Worm (Caenorhabditis elegans) whole organism, L2 larva: ENCODE results near the gene D1054.8.
A peak's percentile ranks its signal among the peaks of the same experiment; 100 is the strongest.

Experiments used
- F13H6.1 ChIP-seq: sonication (generic microtip); optimal IDR thresholded peaks from 2 replicates; lab custom pipeline; 2016; ENCODE audit warnings: missing genetic modification characterization, missing compliant biosample characterization
- R02D3.7 ChIP-seq: fragments of 150-350 bp; optimal IDR thresholded peaks from 2 replicates; lab custom pipeline; 2014; ENCODE audit warnings: missing biosample characterization, missing genetic modification characterization
- Y55F3AM.14 ChIP-seq: fragments of 200-800 bp; sonication (Bioruptor generic); optimal IDR thresholded peaks from 2 replicates; lab custom pipeline; 2018; ENCODE audit warnings: mild to moderate bottlenecking, missing genetic modification characterization, missing compliant biosample characterization
- alr-1 ChIP-seq: fragments of 150-350 bp; optimal IDR thresholded peaks from 2 replicates; lab custom pipeline; 2014; ENCODE audit warnings: missing biosample characterization, missing genetic modification characterization
- aly-2 ChIP-seq: fragments of 150-350 bp; optimal IDR thresholded peaks from 2 replicates; lab custom pipeline; 2014; ENCODE audit warnings: missing biosample characterization, missing genetic modification characterization
- ama-1 ChIP-seq: fragments of 150-350 bp; optimal IDR thresholded peaks from 2 replicates; lab custom pipeline; 2018; ENCODE audit warnings: inconsistent platforms
- blmp-1 ChIP-seq: sonication (generic microtip); optimal IDR thresholded peaks from 2 replicates; lab custom pipeline; 2017; ENCODE audit warnings: missing genetic modification characterization, mild to moderate bottlenecking, missing compliant biosample characterization, antibody characterized with exemption, moderate library complexity; ENCODE audit not compliant: insufficient read depth
- ceh-16 ChIP-seq: fragments of 150-350 bp; optimal IDR thresholded peaks from 2 replicates; lab custom pipeline; 2014; ENCODE audit warnings: missing biosample characterization, missing genetic modification characterization
- ceh-82 ChIP-seq: fragments of 150-350 bp; optimal IDR thresholded peaks from 2 replicates; lab custom pipeline; 2014; ENCODE audit warnings: missing biosample characterization, missing genetic modification characterization
- dmd-4 ChIP-seq: sonication (generic microtip); optimal IDR thresholded peaks from 2 replicates; lab custom pipeline; 2017; ENCODE audit warnings: missing biosample characterization, missing genetic modification characterization
- elt-1 ChIP-seq: fragments of 150-350 bp; optimal IDR thresholded peaks from 2 replicates; lab custom pipeline; 2014; ENCODE audit warnings: missing biosample characterization, missing genetic modification characterization
- elt-3 ChIP-seq: sonication (generic microtip); optimal IDR thresholded peaks from 2 replicates; lab custom pipeline; 2017; ENCODE audit warnings: missing biosample characterization, missing genetic modification characterization
- fos-1 ChIP-seq: fragments of 150-350 bp; optimal IDR thresholded peaks from 2 replicates; lab custom pipeline; 2014; ENCODE audit warnings: missing biosample characterization, missing genetic modification characterization
- lin-11 ChIP-seq: fragments of 150-350 bp; sonication (generic microtip); optimal IDR thresholded peaks from 2 replicates; lab custom pipeline; 2014; ENCODE audit warnings: missing biosample characterization, missing genetic modification characterization, inconsistent platforms, mixed read lengths
- lin-13 ChIP-seq: fragments of 150-350 bp; optimal IDR thresholded peaks from 2 replicates; lab custom pipeline; 2014; ENCODE audit warnings: missing biosample characterization, missing genetic modification reagents, missing genetic modification characterization
- lsy-2 ChIP-seq, 2 experiments: fragments of 150-350 bp in 1 of 2; sonication (generic microtip) in 1 of 2; optimal IDR thresholded peaks; 2 replicates each; lab custom pipeline; 2014 to 2017; ENCODE audit warnings: missing biosample characterization in 2 of 2, missing genetic modification characterization in 2 of 2
- mab-5 ChIP-seq: fragments of 150-350 bp; optimal IDR thresholded peaks from 2 replicates; lab custom pipeline; 2014; ENCODE audit warnings: missing biosample characterization, missing genetic modification characterization
- mdl-1 ChIP-seq, 2 experiments: fragments of 150-350 bp in 1 of 2; sonication (generic microtip) in 1 of 2; optimal IDR thresholded peaks; 2 replicates each; lab custom pipeline; 2017; ENCODE audit warnings: missing biosample characterization in 2 of 2, missing genetic modification characterization in 2 of 2
- nhr-10 ChIP-seq: sonication (generic microtip); optimal IDR thresholded peaks from 2 replicates; lab custom pipeline; 2017; ENCODE audit warnings: missing biosample characterization, missing genetic modification characterization
- nhr-11 ChIP-seq: fragments of 150-350 bp; optimal IDR thresholded peaks from 2 replicates; lab custom pipeline; 2014; ENCODE audit warnings: missing biosample characterization, missing genetic modification characterization
- nhr-129 ChIP-seq: fragments of 150-350 bp; optimal IDR thresholded peaks from 2 replicates; lab custom pipeline; 2014; ENCODE audit warnings: missing biosample characterization, missing genetic modification characterization
- nhr-21 ChIP-seq: fragments of 150-350 bp; optimal IDR thresholded peaks from 2 replicates; lab custom pipeline; 2014; ENCODE audit warnings: missing biosample characterization, missing genetic modification characterization
- nhr-23 ChIP-seq: fragments of 150-350 bp; optimal IDR thresholded peaks from 2 replicates; lab custom pipeline; 2014; ENCODE audit warnings: missing biosample characterization, missing genetic modification reagents, missing genetic modification characterization
- nhr-25 ChIP-seq: fragments of 150-350 bp; sonication (generic microtip); optimal IDR thresholded peaks from 3 replicates; lab custom pipeline; 2014; ENCODE audit warnings: missing biosample characterization, missing genetic modification characterization
- nhr-6 ChIP-seq: fragments of 150-350 bp; optimal IDR thresholded peaks from 2 replicates; lab custom pipeline; 2014; ENCODE audit warnings: missing biosample characterization, missing genetic modification characterization
- nhr-77 ChIP-seq: fragments of 150-350 bp; optimal IDR thresholded peaks from 2 replicates; lab custom pipeline; 2014; ENCODE audit warnings: missing biosample characterization, missing genetic modification characterization
- sem-4 ChIP-seq: fragments of 150-350 bp; optimal IDR thresholded peaks from 2 replicates; lab custom pipeline; 2014; ENCODE audit warnings: missing biosample characterization, missing genetic modification reagents, missing genetic modification characterization
- skn-1 ChIP-seq: sonication (generic microtip); optimal IDR thresholded peaks from 2 replicates; lab custom pipeline; 2017; ENCODE audit warnings: missing biosample characterization, missing genetic modification characterization
- sma-9 ChIP-seq, 2 experiments: fragments of 150-350 bp in 1 of 2; sonication (generic microtip) in 1 of 2; optimal IDR thresholded peaks; 2 replicates each; lab custom pipeline; 2014 to 2016; ENCODE audit warnings: missing genetic modification characterization in 2 of 2, mild to moderate bottlenecking in 1 of 2, missing biosample characterization in 1 of 2, missing compliant biosample characterization in 1 of 2, missing genetic modification reagents in 1 of 2, moderate library complexity in 1 of 2
- unc-39 ChIP-seq: fragments of 150-350 bp; optimal IDR thresholded peaks from 2 replicates; lab custom pipeline; 2014; ENCODE audit warnings: missing biosample characterization, missing genetic modification characterization
- unc-55 ChIP-seq: fragments of 150-350 bp; sonication (generic microtip); optimal IDR thresholded peaks from 3 replicates; lab custom pipeline; 2014; ENCODE audit warnings: missing biosample characterization, missing genetic modification reagents, missing genetic modification characterization
- unc-62 ChIP-seq: fragments of 150-350 bp; optimal IDR thresholded peaks from 2 replicates; lab custom pipeline; 2014; ENCODE audit warnings: missing biosample characterization, missing genetic modification reagents, missing genetic modification characterization
- zag-1 ChIP-seq: fragments of 150-350 bp; optimal IDR thresholded peaks from 2 replicates; lab custom pipeline; 2014; ENCODE audit warnings: missing biosample characterization, missing genetic modification characterization
- ztf-1 ChIP-seq: fragments of 200-800 bp; sonication (Bioruptor generic); conservative IDR thresholded peaks from 2 replicates; pipeline ENCODE4 v1.3.6; 2022; ENCODE audit warnings: missing genetic modification characterization, missing compliant biosample characterization

D1054.8 gene

DNA sequence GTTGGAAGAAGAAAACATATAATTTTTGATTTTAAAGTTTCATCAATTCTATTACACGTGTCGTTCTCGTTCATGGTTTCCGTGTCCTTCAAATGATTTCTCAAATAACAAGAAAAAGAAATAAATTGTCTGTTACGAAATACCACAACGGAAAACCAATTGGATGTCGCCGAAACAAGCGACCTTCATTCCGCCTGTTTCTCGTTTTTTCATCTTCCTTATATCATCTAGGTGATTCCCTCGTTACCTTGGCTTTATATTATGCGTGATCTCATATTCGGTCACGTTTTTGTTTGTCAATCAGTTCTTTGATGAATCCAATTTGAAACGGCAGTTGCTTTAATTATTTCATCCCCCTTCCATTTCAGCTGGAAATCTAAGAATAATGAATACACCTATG, 27.0 kb upstream of the D1054.8 start:
- TF ChIP-seq nhr-25 (tag; lab: Kevin White, UChicago) = peak; percentile 74
- peak; percentile 35 for TF ChIP-seq nhr-129 (tag; lab: Kevin White, UChicago)
- TF ChIP-seq sma-9 (GFP tag; optimal IDR thresholded peaks at IDR 0.05; lab: Kevin White, UChicago) = peak; percentile 0
- TF ChIP-seq sma-9 (tag; optimal IDR thresholded peaks at IDR 0.05; lab: Kevin White, UChicago) = no peak
- no peak for TF ChIP-seq skn-1 (tag; lab: Kevin White, UChicago)
- TF ChIP-seq alr-1 = no peak
- TF ChIP-seq aly-2 = no peak
- TF ChIP-seq blmp-1 (tag; lab: Kevin White, UChicago) = peak; percentile 48
- no peak for TF ChIP-seq lin-13 (GFP tag; lab: Kevin White, UChicago)

DNA sequence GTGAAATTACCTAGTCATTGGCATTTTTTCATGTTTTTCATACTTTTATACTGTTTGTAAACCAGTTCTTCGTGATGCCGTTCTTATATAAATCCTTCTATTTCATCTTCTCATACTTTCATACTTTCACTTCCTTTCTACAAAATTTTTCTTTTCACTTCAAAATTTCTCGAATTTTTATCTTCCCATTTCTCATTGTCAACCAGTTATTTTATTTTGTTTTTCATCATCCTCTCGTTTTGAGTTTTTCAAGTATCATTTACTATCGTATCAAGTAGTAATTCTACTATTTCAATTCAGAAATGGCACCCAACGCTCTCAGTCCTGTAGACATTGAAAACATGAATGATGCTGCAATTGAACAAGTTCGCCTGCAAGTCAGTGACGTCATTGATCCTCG, 25.5 kb upstream of the D1054.8 start, which contains the start of gene F28H7.8:
Gene F28H7.8, plus strand, starts transcription at position 301 of the 400 bp plus-strand sequence.
- TF ChIP-seq ama-1 (no peak), blmp-1 (tag; lab: Kevin White, UChicago) (peak; percentile 27), nhr-25 (tag; lab: Kevin White, UChicago) (peak; percentile 21)

- TF ChIP-seq nhr-77 (no peak), nhr-25 (tag; lab: Kevin White, UChicago) (peak; percentile 31)
These were observed 23.3 kb upstream of the D1054.8 start for ce11 chrV:10760839-10761238.

DNA sequence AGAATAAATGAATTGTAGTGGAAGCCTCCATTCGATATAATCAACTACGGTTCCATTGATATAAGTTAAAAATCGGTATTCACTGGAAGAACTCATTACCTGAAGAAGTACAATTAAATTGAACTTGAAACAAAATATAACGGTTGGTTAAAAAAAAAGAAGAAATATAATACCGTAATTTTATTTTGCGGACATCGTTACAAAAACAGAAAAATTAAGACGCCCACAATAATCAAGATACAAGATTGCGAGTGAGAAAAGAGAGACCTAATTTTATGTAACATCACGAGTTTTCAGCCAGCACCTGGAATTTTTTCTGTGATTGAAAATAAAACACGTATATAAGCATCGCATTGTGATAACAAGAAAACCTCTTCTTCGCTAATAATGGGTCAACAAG, 21.4 kb upstream of the D1054.8 start, which contains the start of gene sre-6:
Gene sre-6, minus strand, starts transcription at position 101 of the 400 bp plus-strand sequence.
- TF ChIP-seq elt-1 (tag; lab: Kevin White, UChicago) (no peak), nhr-6 (tag; lab: Kevin White, UChicago) (no peak), unc-62 (GFP tag; lab: Kevin White, UChicago) (no peak), dmd-4 (tag; lab: Kevin White, UChicago) (no peak), nhr-129 (tag; lab: Kevin White, UChicago) (no peak), lsy-2 (tag; optimal IDR thresholded peaks at IDR 0.05; lab: Kevin White, UChicago) (no peak), ztf-1 (GFP tag; lab: Robert Waterston, UW) (no peak), elt-3 (no peak), fos-1 (tag; lab: Kevin White, UChicago) (no peak), nhr-21 (no peak), mab-5 (tag; lab: Kevin White, UChicago) (no peak), F13H6.1 (tag; lab: Kevin White, UChicago) (no peak), skn-1 (tag; lab: Kevin White, UChicago) (no peak), sma-9 (GFP tag; optimal IDR thresholded peaks at IDR 0.05; lab: Kevin White, UChicago) (no peak), sma-9 (tag; optimal IDR thresholded peaks at IDR 0.05; lab: Kevin White, UChicago) (no peak), unc-55 (GFP tag; lab: Kevin White, UChicago) (no peak), R02D3.7 (tag; lab: Kevin White, UChicago) (no peak)

DNA sequence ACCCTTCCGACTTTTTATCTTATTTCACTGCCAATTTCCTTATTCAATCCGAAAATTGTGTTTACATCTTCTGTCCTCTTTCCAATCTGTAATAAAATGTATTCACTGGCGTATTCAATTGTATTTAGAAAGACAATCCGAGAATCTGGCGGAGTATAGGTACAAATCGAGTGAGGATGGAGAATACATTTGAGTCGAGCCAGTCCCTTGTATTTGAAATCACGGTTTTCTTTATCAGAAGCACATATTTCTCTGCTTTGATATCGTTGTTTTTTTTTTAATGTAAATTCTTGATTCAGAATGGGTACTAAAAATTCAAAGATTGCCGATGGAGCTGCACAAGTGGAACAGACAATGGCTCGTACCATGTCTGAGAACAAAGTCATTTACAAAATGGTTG, 20.0 kb upstream of the D1054.8 start, which contains the start of gene ocr-1:
Gene ocr-1, plus strand, starts transcription at position 301 of the 400 bp plus-strand sequence.
- no peak for TF ChIP-seq lin-11 (tag; lab: Kevin White, UChicago)

DNA sequence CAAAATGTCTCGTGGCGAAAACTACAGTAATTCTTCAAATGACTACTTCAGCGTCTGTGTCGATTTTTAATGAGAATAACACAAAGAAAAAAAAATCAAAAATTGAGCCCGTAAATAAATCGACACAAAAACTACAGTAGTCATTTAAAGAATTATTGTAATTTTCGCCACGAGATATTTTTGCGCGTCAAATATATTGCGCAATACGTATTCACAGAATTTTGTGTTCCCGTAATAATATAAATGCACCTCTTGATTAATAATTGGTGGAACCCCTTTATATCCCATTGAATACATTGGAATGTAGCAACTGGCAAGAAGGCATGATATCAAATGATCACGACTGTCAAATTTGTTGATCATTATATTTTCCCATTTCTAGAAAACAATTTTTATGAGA, 15.2 kb upstream of the D1054.8 start:
- TF ChIP-seq Y55F3AM.14 (GFP tag; lab: Kevin White, UChicago) (no peak), ceh-82 (tag; lab: Kevin White, UChicago) (no peak), ama-1 (no peak), aly-2 (no peak), unc-39 (no peak), elt-1 (tag; lab: Kevin White, UChicago) (no peak), nhr-11 (tag; lab: Kevin White, UChicago) (no peak), ceh-16 (tag; lab: Kevin White, UChicago) (no peak), mdl-1 (tag; optimal IDR thresholded peaks at IDR 0.05; lab: Kevin White, UChicago) (no peak), lin-11 (tag; lab: Kevin White, UChicago) (no peak), nhr-23 (tag; lab: Kevin White, UChicago) (no peak), nhr-129 (tag; lab: Kevin White, UChicago) (no peak), nhr-10 (no peak), zag-1 (tag; lab: Kevin White, UChicago) (no peak), sem-4 (tag; lab: Kevin White, UChicago) (no peak), nhr-77 (no peak), unc-55 (GFP tag; lab: Kevin White, UChicago) (no peak), F13H6.1 (tag; lab: Kevin White, UChicago) (no peak), blmp-1 (tag; lab: Kevin White, UChicago) (no peak)
